Worm (Caenorhabditis elegans) whole organism, L1 larva: ENCODE results near the gene irk-2.

Experiments
- fkh-10 ChIP-seq: sonication (generic microtip); optimal IDR thresholded peaks from 2 replicates; lab custom pipeline; 2017; ENCODE audit warnings: missing biosample characterization, missing genetic modification reagents, missing genetic modification characterization
- lin-13 ChIP-seq: fragments of 150-350 bp; optimal IDR thresholded peaks from 2 replicates; lab custom pipeline; 2014; ENCODE audit warnings: missing biosample characterization, missing genetic modification reagents, missing genetic modification characterization
- nhr-237 ChIP-seq: fragments of 150-350 bp; optimal IDR thresholded peaks from 2 replicates; lab custom pipeline; 2014; ENCODE audit warnings: missing biosample characterization, missing genetic modification characterization
- nhr-90 ChIP-seq: sonication (generic microtip); optimal IDR thresholded peaks from 2 replicates; lab custom pipeline; 2016; ENCODE audit warnings: mild to moderate bottlenecking, missing genetic modification characterization, missing compliant biosample characterization; ENCODE audit not compliant: poor library complexity
- zag-1 ChIP-seq: fragments of 150-350 bp; optimal IDR thresholded peaks from 2 replicates; lab custom pipeline; 2014; ENCODE audit warnings: missing biosample characterization, missing genetic modification characterization

ce11 chrX:726295-726694 lies 12.0 kb upstream of the irk-2 start:
- no peak for TF ChIP-seq zag-1
- TF ChIP-seq nhr-90 (tag; lab: Kevin White, UChicago), result no peak
- TF ChIP-seq fkh-10, result no peak
- TF ChIP-seq lin-13, result no peak
- TF ChIP-seq nhr-237 (tag; lab: Kevin White, UChicago), result no peak
